Fruit fly (Drosophila melanogaster) whole organism, embryonic: ENCODE results near the gene CG4607.
A peak's percentile ranks its signal among the peaks of the same experiment; 100 is the strongest.

ENCODE experiments used
- Ada2b ChIP-seq: fragments of 200-800 bp; sonication (Bioruptor generic); IDR thresholded peaks from 2 replicates; pipeline ENCODE4 v1.3.6; 2022; ENCODE audit warnings: missing biosample characterization, missing genetic modification characterization
- Awh ChIP-seq: fragments of 200-800 bp; sonication (Bioruptor generic); IDR thresholded peaks from 2 replicates; pipeline ENCODE4, ENCODE4 v1.3.6; 2022; ENCODE audit warnings: missing biosample characterization, missing genetic modification characterization
- CG10274 ChIP-seq: fragments of 200-800 bp; sonication (Bioruptor generic); optimal IDR thresholded peaks from 3 replicates; lab custom pipeline; 2017; ENCODE audit warnings: missing biosample characterization, mild to moderate bottlenecking, missing genetic modification characterization
- CG10654 ChIP-seq: fragments of 200-800 bp; sonication (Bioruptor generic); optimal IDR thresholded peaks from 2 replicates; lab custom pipeline; 2016; ENCODE audit warnings: missing biosample characterization, missing genetic modification characterization
- CG11560 ChIP-seq: fragments of 200-800 bp; sonication (Bioruptor generic); IDR thresholded peaks from 3 replicates; pipeline ENCODE4 v1.3.6; 2022; ENCODE audit warnings: missing biosample characterization, missing genetic modification characterization
- CG13775 ChIP-seq: fragments of 200-800 bp; sonication (Bioruptor generic); optimal IDR thresholded peaks from 3 replicates; lab custom pipeline; 2017; ENCODE audit warnings: missing biosample characterization, mild to moderate bottlenecking, missing genetic modification characterization
- CG15601 ChIP-seq: fragments of 200-800 bp; sonication (Bioruptor generic); optimal IDR thresholded peaks from 3 replicates; lab custom pipeline; 2019; ENCODE audit warnings: missing biosample characterization, mild to moderate bottlenecking, missing genetic modification characterization, moderate library complexity
- CG15696 ChIP-seq: fragments of 200-800 bp; sonication (Bioruptor generic); optimal IDR thresholded peaks from 2 replicates; lab custom pipeline; 2019; ENCODE audit warnings: missing biosample characterization, mild to moderate bottlenecking, missing genetic modification characterization, moderate library complexity
- CG16813 ChIP-seq: fragments of 200-800 bp; sonication (Bioruptor generic); IDR thresholded peaks from 3 replicates; pipeline ENCODE4 v1.3.6; 2022; ENCODE audit warnings: missing biosample characterization, missing genetic modification characterization; ENCODE audit not compliant: partially characterized antibody
- CG17912 ChIP-seq: fragments of 200-800 bp; sonication (Bioruptor generic); optimal IDR thresholded peaks from 2 replicates; lab custom pipeline; 2018; ENCODE audit warnings: missing biosample characterization, mild to moderate bottlenecking, missing genetic modification characterization
- CG2875 ChIP-seq: fragments of 200-800 bp; sonication (Bioruptor generic); optimal IDR thresholded peaks from 2 replicates; lab custom pipeline; 2017; ENCODE audit warnings: missing biosample characterization, mild to moderate bottlenecking, missing genetic modification characterization, missing genetic modification reagents
- CG30403 ChIP-seq: fragments of 200-800 bp; sonication (Bioruptor generic); optimal IDR thresholded peaks from 3 replicates; lab custom pipeline; 2016; ENCODE audit warnings: missing biosample characterization, missing genetic modification characterization
- CG30431 ChIP-seq: fragments of 200-800 bp; sonication (Bioruptor generic); optimal IDR thresholded peaks from 2 replicates; lab custom pipeline; 2017; ENCODE audit warnings: missing biosample characterization, missing genetic modification characterization
- CG42726 ChIP-seq: fragments of 200-800 bp; sonication (Bioruptor generic); IDR thresholded peaks from 2 replicates; pipeline ENCODE4 v1.3.6; 2022; ENCODE audit warnings: missing biosample characterization, missing genetic modification characterization; ENCODE audit not compliant: partially characterized antibody
- CG5245 ChIP-seq: fragments of 200-800 bp; sonication (Bioruptor generic); optimal IDR thresholded peaks from 3 replicates; lab custom pipeline; 2016; ENCODE audit warnings: missing biosample characterization, missing genetic modification characterization
- CG7357 ChIP-seq: fragments of 200-800 bp; sonication (Bioruptor generic); IDR thresholded peaks from 3 replicates; pipeline ENCODE4 v1.3.6; 2022; ENCODE audit warnings: missing biosample characterization, missing genetic modification characterization
- CG7556 ChIP-seq: fragments of 200-800 bp; sonication (Bioruptor generic); optimal IDR thresholded peaks from 2 replicates; lab custom pipeline; 2017; ENCODE audit warnings: missing biosample characterization, mild to moderate bottlenecking, missing genetic modification characterization
- CG7839 ChIP-seq: fragments of 200-800 bp; sonication (Bioruptor generic); optimal IDR thresholded peaks from 3 replicates; lab custom pipeline; 2018; ENCODE audit warnings: missing biosample characterization, mild to moderate bottlenecking, missing genetic modification characterization, moderate library complexity
- CG8281 ChIP-seq: fragments of 200-800 bp; sonication (Bioruptor generic); optimal IDR thresholded peaks from 2 replicates; lab custom pipeline; 2018; ENCODE audit warnings: missing biosample characterization, mild to moderate bottlenecking, missing genetic modification characterization, moderate library complexity
- CG9609 ChIP-seq: fragments of 200-800 bp; sonication (Bioruptor generic); optimal IDR thresholded peaks from 3 replicates; lab custom pipeline; 2016; ENCODE audit warnings: missing biosample characterization, missing genetic modification characterization
- Camta ChIP-seq: fragments of 200-800 bp; sonication (Bioruptor generic); optimal IDR thresholded peaks from 2 replicates; lab custom pipeline; 2016; ENCODE audit warnings: missing biosample characterization, missing genetic modification characterization
- ERR ChIP-seq: fragments of 200-800 bp; sonication (Bioruptor generic); optimal IDR thresholded peaks from 2 replicates; lab custom pipeline; 2016; ENCODE audit warnings: missing biosample characterization, missing genetic modification characterization
- Fer3 ChIP-seq: fragments of 200-800 bp; sonication (Bioruptor generic); optimal IDR thresholded peaks from 2 replicates; lab custom pipeline; 2018; ENCODE audit warnings: missing biosample characterization, mild to moderate bottlenecking, missing genetic modification characterization, moderate library complexity
- Hand ChIP-seq: fragments of 200-800 bp; sonication (Bioruptor generic); optimal IDR thresholded peaks from 2 replicates; lab custom pipeline; 2017; ENCODE audit warnings: mild to moderate bottlenecking, missing biosample characterization, missing genetic modification reagents, missing genetic modification characterization
- Med ChIP-seq: fragments of 200-800 bp; sonication (Bioruptor generic); peaks from one replicate; lab custom pipeline; 2016; ENCODE audit warnings: missing biosample characterization, missing genetic modification characterization, mild to moderate bottlenecking, inconsistent platforms, moderate library complexity
- NfI ChIP-seq: fragments of 200-800 bp; sonication (Bioruptor generic); optimal IDR thresholded peaks from 3 replicates; lab custom pipeline; 2018; ENCODE audit warnings: missing biosample characterization, mild to moderate bottlenecking, missing genetic modification characterization, moderate library complexity
- Oli ChIP-seq: fragments of 200-800 bp; sonication (Bioruptor generic); optimal IDR thresholded peaks from 2 replicates; lab custom pipeline; 2018; ENCODE audit warnings: missing biosample characterization, mild to moderate bottlenecking, missing genetic modification characterization, moderate library complexity
- Scr ChIP-seq: fragments of 200-800 bp; sonication (Bioruptor generic); IDR thresholded peaks from 2 replicates; pipeline ENCODE4 v1.3.6; 2022; ENCODE audit warnings: missing biosample characterization, missing genetic modification characterization; ENCODE audit not compliant: partially characterized antibody
- Ssrp ChIP-seq: fragments of 200-800 bp; sonication (Bioruptor generic); optimal IDR thresholded peaks from 2 replicates; lab custom pipeline; 2018; ENCODE audit warnings: missing biosample characterization, mild to moderate bottlenecking, missing genetic modification characterization, moderate library complexity
- Tbp ChIP-seq: fragments of >200 bp; optimal IDR thresholded peaks from 2 replicates; lab custom pipeline; 2018; ENCODE audit warnings: missing biosample characterization, missing genetic modification characterization
- Xrp1 ChIP-seq: fragments of 200-800 bp; sonication (Bioruptor generic); IDR thresholded peaks from 2 replicates; pipeline ENCODE4 v1.3.6; 2022; ENCODE audit warnings: missing biosample characterization, missing genetic modification characterization
- abd-A ChIP-seq: fragments of 200-800 bp; sonication (Bioruptor generic); optimal IDR thresholded peaks from 3 replicates; lab custom pipeline; 2019; ENCODE audit warnings: missing biosample characterization, mild to moderate bottlenecking, missing genetic modification characterization, moderate library complexity
- ato ChIP-seq: fragments of 200-800 bp; sonication (Bioruptor generic); IDR thresholded peaks from 2 replicates; pipeline ENCODE4 v1.3.6; 2022; ENCODE audit warnings: missing biosample characterization, missing genetic modification characterization; ENCODE audit not compliant: partially characterized antibody
- bbx ChIP-seq: fragments of 200-800 bp; sonication (Bioruptor generic); IDR thresholded peaks from 2 replicates; pipeline ENCODE4 v1.3.6; 2022; ENCODE audit warnings: missing biosample characterization, missing genetic modification characterization; ENCODE audit not compliant: partially characterized antibody
- caup ChIP-seq: fragments of 200-800 bp; sonication (Bioruptor generic); optimal IDR thresholded peaks from 3 replicates; lab custom pipeline; 2017; ENCODE audit warnings: missing biosample characterization, mild to moderate bottlenecking, missing genetic modification characterization, moderate library complexity; ENCODE audit not compliant: severe bottlenecking
- dmrt99B ChIP-seq: fragments of 200-800 bp; sonication (Bioruptor generic); optimal IDR thresholded peaks from 2 replicates; lab custom pipeline; 2018; ENCODE audit warnings: missing biosample characterization, mild to moderate bottlenecking, missing genetic modification characterization, moderate library complexity
- grau ChIP-seq: fragments of 200-800 bp; optimal IDR thresholded peaks from 3 replicates; lab custom pipeline; 2019; ENCODE audit warnings: missing biosample characterization, mild to moderate bottlenecking, missing genetic modification characterization, moderate library complexity
- gro ChIP-seq: fragments of 200-800 bp; sonication (Bioruptor generic); optimal IDR thresholded peaks from 2 replicates; lab custom pipeline; 2016; ENCODE audit warnings: missing biosample characterization, missing genetic modification characterization
- klu ChIP-seq: fragments of 200-800 bp; sonication (Bioruptor generic); IDR thresholded peaks from 2 replicates; pipeline ENCODE4 v1.3.6; 2022; ENCODE audit warnings: missing biosample characterization, missing genetic modification characterization
- lab ChIP-seq: fragments of 200-800 bp; sonication (Bioruptor generic); optimal IDR thresholded peaks from 3 replicates; lab custom pipeline; 2017; ENCODE audit warnings: missing biosample characterization, missing genetic modification characterization, mild to moderate bottlenecking, moderate library complexity, missing genetic modification reagents
- p53 ChIP-seq: fragments of 200-800 bp; sonication (Bioruptor generic); optimal IDR thresholded peaks from 2 replicates; lab custom pipeline; 2016; ENCODE audit warnings: missing biosample characterization, missing genetic modification characterization
- phol ChIP-seq: fragments of 200-800 bp; sonication (Bioruptor generic); optimal IDR thresholded peaks from 3 replicates; lab custom pipeline; 2018; ENCODE audit warnings: missing biosample characterization, mild to moderate bottlenecking, missing genetic modification characterization, moderate library complexity
- pum ChIP-seq: fragments of 200-800 bp; sonication (Bioruptor generic); optimal IDR thresholded peaks from 2 replicates; lab custom pipeline; 2016; ENCODE audit warnings: missing biosample characterization, missing genetic modification characterization
- sens ChIP-seq: fragments of 200-800 bp; sonication (Bioruptor generic); peaks from one replicate; lab custom pipeline; 2016; ENCODE audit warnings: missing biosample characterization, missing genetic modification characterization
- sisA ChIP-seq: fragments of 200-800 bp; sonication (Bioruptor generic); IDR thresholded peaks from 2 replicates; pipeline ENCODE4 v1.3.6; 2022; ENCODE audit warnings: missing biosample characterization, missing genetic modification characterization
- ssp ChIP-seq: fragments of 200-800 bp; sonication (Bioruptor generic); IDR thresholded peaks from 2 replicates; pipeline ENCODE4 v1.3.6; 2022; ENCODE audit warnings: missing biosample characterization, missing genetic modification characterization
- unpg ChIP-seq: fragments of 200-800 bp; sonication (Bioruptor generic); optimal IDR thresholded peaks from 3 replicates; lab custom pipeline; 2018; ENCODE audit warnings: missing biosample characterization, mild to moderate bottlenecking, missing genetic modification characterization, moderate library complexity
- vvl ChIP-seq: fragments of 200-800 bp; sonication (Bioruptor generic); IDR thresholded peaks from 2 replicates; pipeline ENCODE4 v1.3.6; 2022; ENCODE audit warnings: missing biosample characterization, missing genetic modification characterization
- wek ChIP-seq: fragments of 200-800 bp; sonication (Bioruptor generic); optimal IDR thresholded peaks from 3 replicates; lab custom pipeline; 2018; ENCODE audit warnings: missing biosample characterization, mild to moderate bottlenecking, missing genetic modification characterization, moderate library complexity
- zfh1 ChIP-seq: fragments of 200-800 bp; sonication (Bioruptor generic); IDR thresholded peaks from 3 replicates; pipeline ENCODE4 v1.3.6; 2022; ENCODE audit warnings: missing biosample characterization, missing genetic modification characterization

Gene CG4607

dm6 chrX:7120168-7120567 is 51.0 kb downstream of the CG4607 start (continued):
- TF ChIP-seq Med (peak; percentile 77), CG2875 (no peak), CG15601 (no peak), Ada2b (GFP tag; lab: Robert Waterston, UW) (peak; percentile 29; the same call in 1 of the 2 replicates), Hand (GFP tag; lab: Kevin White, UChicago) (peak; percentile 39), CG11560 (tag; lab: Robert Waterston, UW) (no peak), zfh1 (0 out of 3 replicates have a peak, but pooled peaks have one; percentile 45), CG16813 (GFP tag; lab: Robert Waterston, UW) (no peak), Scr (GFP tag; lab: Robert Waterston, UW) (no peak), Tbp (GFP tag; lab: Kevin White, UChicago) (no peak), bbx (GFP tag; lab: Robert Waterston, UW) (no peak), abd-A (no peak), ssp (GFP tag; lab: Robert Waterston, UW) (no peak), CG13775 (GFP tag; lab: Kevin White, UChicago) (no peak), wek (GFP tag; lab: Kevin White, UChicago) (no peak), Fer3 (tag; lab: Kevin White, UChicago) (no peak), ERR (GFP tag; lab: Kevin White, UChicago) (no peak), grau (tag; lab: Kevin White, UChicago) (peak; percentile 13), dmrt99B (tag; lab: Kevin White, UChicago) (peak; percentile 14), CG7839 (tag; lab: Kevin White, UChicago) (peak; percentile 43), CG7556 (peak; percentile 2), klu (no peak), sisA (GFP tag; lab: Robert Waterston, UW) (0 out of 2 replicates have a peak, but pooled peaks have one; percentile 9), CG10274 (GFP tag; lab: Kevin White, UChicago) (no peak), ato (GFP tag; lab: Robert Waterston, UW) (no peak), Camta (GFP tag; lab: Kevin White, UChicago) (no peak), p53 (no peak), phol (tag; lab: Kevin White, UChicago) (peak; percentile 18), CG30431 (no peak), CG17912 (GFP tag; lab: Kevin White, UChicago) (no peak), NfI (GFP tag; lab: Kevin White, UChicago) (no peak), CG7357 (GFP tag; lab: Robert Waterston, UW) (no peak), lab (GFP tag; lab: Kevin White, UChicago) (peak; percentile 38), CG10654 (no peak), CG30403 (GFP tag; lab: Kevin White, UChicago) (peak; percentile 7), Awh (GFP tag; lab: Robert Waterston, UW) (no peak), CG42726 (GFP tag; lab: Robert Waterston, UW) (no peak), sens (GFP tag; lab: Kevin White, UChicago) (peak; percentile 86), CG8281 (tag; lab: Kevin White, UChicago) (no peak), vvl (GFP tag; lab: Robert Waterston, UW) (peak; percentile 47; the same call in 1 of the 2 replicates), Ssrp (tag; lab: Kevin White, UChicago) (peak; percentile 4), Xrp1 (GFP tag; lab: Robert Waterston, UW) (peak; percentile 19; the same call in 1 of the 2 replicates), unpg (peak; percentile 22), Oli (peak; percentile 9), pum (GFP tag; lab: Kevin White, UChicago) (peak; percentile 12), CG15696 (peak; percentile 18), caup (GFP tag; lab: Kevin White, UChicago) (no peak), CG5245 (GFP tag; lab: Kevin White, UChicago) (no peak), CG9609 (GFP tag; lab: Kevin White, UChicago) (peak; percentile 4), gro (GFP tag; lab: Kevin White, UChicago) (no peak)
